Worm (Caenorhabditis elegans) whole organism, L4 larva: ENCODE results near the gene hars-1.

Source experiments
- daf-16 ChIP-seq, 3 experiments: sonication (generic microtip); optimal IDR thresholded peaks; 2 replicates each; lab custom pipeline; 2016 to 2017; ENCODE audit warnings: missing genetic modification characterization in 3 of 3, missing genetic modification reagents in 3 of 3, mild to moderate bottlenecking in 2 of 3, missing compliant biosample characterization in 2 of 3, missing biosample characterization in 1 of 3, moderate library complexity in 1 of 3

The hars-1 gene

ce11 chrIV:10909708-10910107 is 51.0 kb downstream of the hars-1 start, which contains the start of gene pyk-2 (continued):
- no peak for TF ChIP-seq daf-16 (GFP tag; optimal IDR thresholded peaks at IDR 0.05; lab: Kevin White, UChicago)
- TF ChIP-seq daf-16 (tag; optimal IDR thresholded peaks at IDR 0.05; lab: Kevin White, UChicago) = peak; percentile 80
